Worm (Caenorhabditis elegans): ENCODE data around the gene H12C20.7.

The H12C20.7 gene

DNA sequence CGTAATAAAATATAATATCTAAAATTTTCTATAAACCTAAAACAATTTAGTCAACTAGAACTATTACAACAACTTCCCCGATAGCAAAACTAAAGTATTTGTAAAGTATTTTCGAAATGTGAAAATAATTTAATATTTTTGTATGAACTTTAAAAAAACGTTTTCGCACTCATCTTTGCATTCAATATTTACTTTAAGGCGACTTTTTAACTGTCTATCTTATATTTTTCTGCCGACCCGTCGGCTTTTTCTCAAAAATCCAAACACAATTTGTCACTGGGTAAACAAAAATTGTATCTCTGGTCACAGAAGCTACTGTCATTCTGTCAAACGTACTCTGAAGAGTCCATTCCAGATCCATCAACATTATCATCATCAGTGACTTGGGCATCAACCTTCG, 32.4 kb upstream of the H12C20.7 start:
- TF ChIP-seq ceh-82 (tag; optimal IDR thresholded peaks at IDR 0.05) (no peak), pha-4 (tag; optimal IDR thresholded peaks at IDR 0.05) (peak; percentile 91)

DNA sequence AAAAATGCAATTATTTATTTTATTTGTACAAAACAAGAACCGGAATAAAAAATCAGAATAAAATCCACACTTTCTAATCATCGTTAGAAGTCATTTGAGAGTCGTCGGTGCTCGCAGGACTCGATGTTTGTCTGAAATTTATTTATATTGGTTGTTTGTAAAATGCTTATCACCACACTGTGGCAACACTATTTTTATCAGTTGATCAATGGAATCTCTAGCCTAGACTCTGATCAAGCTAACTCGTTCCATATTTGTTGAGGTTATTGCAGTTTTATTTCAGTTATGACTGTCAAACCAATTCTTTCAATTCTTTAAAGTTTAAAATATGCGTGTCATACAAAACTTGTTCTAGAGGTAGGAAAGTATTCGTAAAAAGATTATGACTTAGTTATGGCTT, 31.7 kb upstream of the H12C20.7 start, which contains the start of gene dhs-20:
TSS of gene dhs-20 (minus strand) at position 80 of the 400 bp plus-strand sequence.
- TF ChIP-seq elt-2 (tag; optimal IDR thresholded peaks at IDR 0.05) = peak; percentile 76
- TF ChIP-seq pha-4 (tag; optimal IDR thresholded peaks at IDR 0.05) = peak; percentile 47
- peak; percentile 77 for TF ChIP-seq pqm-1 (tag; optimal IDR thresholded peaks at IDR 0.05)
- TF ChIP-seq nfya-1 (tag; optimal IDR thresholded peaks at IDR 0.05; ENCODE audit: insufficient read depth) = no peak
- no peak for TF ChIP-seq egl-27 (tag; optimal IDR thresholded peaks at IDR 0.05)
- TF ChIP-seq nhr-11 (tag; optimal IDR thresholded peaks at IDR 0.05) = no peak

DNA sequence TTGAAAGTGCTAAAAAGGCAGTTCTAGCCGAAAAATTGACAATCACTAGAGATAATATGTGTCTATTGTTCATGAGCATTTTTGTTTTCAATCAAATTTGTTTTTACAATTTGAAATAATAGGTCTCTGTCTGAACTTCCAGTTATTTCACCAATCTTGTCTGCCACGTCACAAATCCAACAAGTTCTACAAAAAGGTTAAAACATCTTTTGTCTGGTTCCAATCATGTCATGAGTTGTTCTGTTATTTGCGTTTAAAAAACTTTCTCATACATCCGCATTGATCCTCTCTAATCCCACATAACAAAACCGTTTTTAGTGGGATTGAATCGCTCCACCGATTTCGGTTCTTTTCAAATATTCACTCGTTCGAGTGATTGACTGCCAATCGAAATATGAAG, 28.0 kb upstream of the H12C20.7 start, which contains the start of gene F35B12.9:
TSS of gene F35B12.9 (plus strand) at position 372 of the 400 bp plus-strand sequence.
- TF ChIP-seq R02D3.7 (tag; optimal IDR thresholded peaks at IDR 0.05) (no peak), pqm-1 (tag; optimal IDR thresholded peaks at IDR 0.05) (no peak), unc-39 (tag; optimal IDR thresholded peaks at IDR 0.05) (no peak), nhr-67 (tag; optimal IDR thresholded peaks at IDR 0.05) (no peak), ZK546.5 (tag; optimal IDR thresholded peaks at IDR 0.05) (no peak), unc-62 (GFP tag; optimal IDR thresholded peaks at IDR 0.05) (no peak), hmg-11 (tag; optimal IDR thresholded peaks at IDR 0.05) (no peak), skn-1 (tag; optimal IDR thresholded peaks at IDR 0.05) (no peak), mdl-1 (tag; optimal IDR thresholded peaks at IDR 0.05) (no peak), tbx-2 (tag; optimal IDR thresholded peaks at IDR 0.05) (no peak), jun-1 (tag; optimal IDR thresholded peaks at IDR 0.05) (no peak), lin-15B (tag; optimal IDR thresholded peaks at IDR 0.05) (no peak), pha-4 (tag; optimal IDR thresholded peaks at IDR 0.05) (no peak), nhr-77 (tag; optimal IDR thresholded peaks at IDR 0.05) (no peak), eor-1 (tag; optimal IDR thresholded peaks at IDR 0.05) (no peak)

DNA sequence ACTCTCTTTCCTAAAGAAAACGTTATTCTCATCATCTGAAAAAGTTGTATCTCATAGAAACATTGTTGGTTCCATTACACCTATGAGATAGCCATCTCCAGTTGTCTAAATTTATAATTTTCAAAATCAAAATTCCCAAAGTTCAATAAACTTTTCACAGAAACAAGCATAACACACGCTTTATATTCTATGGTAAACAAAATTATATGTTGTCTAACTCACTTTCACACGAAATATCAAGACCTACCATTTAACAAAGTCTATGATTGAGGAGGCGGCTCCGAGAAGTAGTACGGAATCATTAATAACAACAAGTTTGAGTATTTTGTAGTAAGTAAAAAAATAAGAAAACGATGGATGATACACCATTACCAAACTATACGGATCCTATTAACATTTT, 26.0 kb upstream of the H12C20.7 start, which contains the start of gene srx-84:
TSS of gene srx-84 (plus strand) at position 301 of the 400 bp plus-strand sequence.
- TF ChIP-seq elt-1 (tag; optimal IDR thresholded peaks at IDR 0.05) (no peak), ztf-11 (tag; optimal IDR thresholded peaks at IDR 0.05) (no peak), egl-27 (tag; optimal IDR thresholded peaks at IDR 0.05) (no peak), pqm-1 (tag; optimal IDR thresholded peaks at IDR 0.05) (no peak), ceh-82 (tag; optimal IDR thresholded peaks at IDR 0.05) (no peak), unc-62 (GFP tag; optimal IDR thresholded peaks at IDR 0.05) (no peak), elt-2 (tag; optimal IDR thresholded peaks at IDR 0.05) (no peak), jun-1 (tag; optimal IDR thresholded peaks at IDR 0.05) (no peak), ceh-9 (tag; optimal IDR thresholded peaks at IDR 0.05) (no peak), elt-3 (tag; optimal IDR thresholded peaks at IDR 0.05) (no peak)

DNA sequence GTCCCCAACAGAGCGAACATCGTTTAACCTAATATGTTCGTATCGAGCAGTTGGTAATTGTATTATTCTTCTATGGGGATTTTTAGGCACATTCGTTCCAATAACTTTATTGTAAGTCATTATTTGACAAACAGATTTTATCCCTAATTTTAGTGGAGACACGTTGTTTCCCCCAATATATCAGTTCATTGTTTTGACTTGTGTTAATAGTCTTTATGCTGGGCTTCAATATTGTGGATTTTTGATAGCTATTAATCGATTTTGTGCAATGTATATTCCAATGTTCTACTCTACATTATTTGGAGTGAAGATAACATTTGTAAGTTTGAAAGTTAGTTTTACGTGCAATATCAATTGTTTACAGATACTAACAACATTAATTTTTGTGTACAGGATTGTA, 21.1 kb upstream of the H12C20.7 start:
- TF ChIP-seq unc-39 (tag; optimal IDR thresholded peaks at IDR 0.05) (no peak), mml-1 (tag; optimal IDR thresholded peaks at IDR 0.05) (no peak), fkh-10 (GFP tag; optimal IDR thresholded peaks at IDR 0.05) (no peak), elt-1 (tag; optimal IDR thresholded peaks at IDR 0.05) (no peak), hmg-11 (tag; optimal IDR thresholded peaks at IDR 0.05) (no peak), eor-1 (tag; optimal IDR thresholded peaks at IDR 0.05) (no peak), lin-39 (tag; optimal IDR thresholded peaks at IDR 0.05) (no peak), elt-2 (tag; optimal IDR thresholded peaks at IDR 0.05) (no peak), nhr-28 (tag; optimal IDR thresholded peaks at IDR 0.05) (no peak), aly-2 (tag; optimal IDR thresholded peaks at IDR 0.05) (no peak), pqm-1 (tag; optimal IDR thresholded peaks at IDR 0.05) (no peak)

DNA sequence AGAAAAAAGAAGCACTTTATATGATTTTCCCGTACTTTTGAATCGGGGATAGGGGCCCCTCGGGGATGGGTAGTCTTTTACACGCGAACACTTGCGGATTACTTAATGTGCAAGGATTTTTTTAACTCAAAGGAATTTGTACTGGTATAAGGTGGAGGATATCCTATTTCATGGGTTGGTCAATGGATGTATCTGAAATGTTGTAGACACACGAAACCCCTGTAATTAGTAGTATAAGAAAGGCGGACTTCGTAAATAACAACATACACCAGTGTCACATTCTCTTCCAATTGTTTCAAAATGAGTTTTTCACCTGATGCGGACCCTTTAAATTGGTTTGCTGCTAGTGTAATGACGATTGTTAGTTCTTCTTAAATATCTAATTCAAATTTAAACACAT, 20.6 kb upstream of the H12C20.7 start, which contains the start of gene srx-80:
TSS of gene srx-80 (plus strand) at position 301 of the 400 bp plus-strand sequence.
- TF ChIP-seq zag-1 (tag; optimal IDR thresholded peaks at IDR 0.05) (no peak), ceh-9 (tag; optimal IDR thresholded peaks at IDR 0.05) (no peak), ceh-28 (tag; optimal IDR thresholded peaks at IDR 0.05) (no peak), nhr-23 (tag; optimal IDR thresholded peaks at IDR 0.05) (no peak), ztf-11 (tag; optimal IDR thresholded peaks at IDR 0.05) (no peak), elt-1 (tag; optimal IDR thresholded peaks at IDR 0.05) (no peak), unc-39 (tag; optimal IDR thresholded peaks at IDR 0.05) (no peak), skn-1 (tag; optimal IDR thresholded peaks at IDR 0.05) (no peak)
